Worm (Caenorhabditis elegans) whole organism, L4 larva: Measurements from ENCODE around the gene sra-28.
A peak's percentile ranks its signal among the peaks of the same experiment; 100 is the strongest.

Experiments
- F26F4.8 ChIP-seq: fragments of 200-800 bp; sonication (Bioruptor generic); conservative IDR thresholded peaks from 2 replicates; pipeline ENCODE4 v1.3.6; 2022; ENCODE audit warnings: missing genetic modification characterization, missing compliant biosample characterization
- F44E2.7 ChIP-seq: fragments of 200-800 bp; sonication (Bioruptor generic); IDR thresholded peaks from 2 replicates; pipeline ENCODE4 v2.1.2; 2022; ENCODE audit warnings: missing genetic modification characterization, missing compliant biosample characterization
- R02D3.7 ChIP-seq: fragments of 150-350 bp; sonication (generic microtip); optimal IDR thresholded peaks from 3 replicates; lab custom pipeline; 2014; ENCODE audit warnings: missing biosample characterization, missing genetic modification characterization
- T26A8.4 ChIP-seq: fragments of 200-800 bp; sonication (Bioruptor generic); IDR thresholded peaks from 2 replicates; pipeline ENCODE4 v1.3.6; 2022; ENCODE audit warnings: missing genetic modification characterization, missing compliant biosample characterization
- Y5F2A.4 ChIP-seq: fragments of 200-800 bp; sonication (Bioruptor generic); optimal IDR thresholded peaks from 2 replicates; lab custom pipeline; 2018; ENCODE audit warnings: mild to moderate bottlenecking, missing genetic modification characterization, missing compliant biosample characterization
- aha-1 ChIP-seq: fragments of 150-350 bp; peaks from one replicate; lab custom pipeline; 2014; ENCODE audit warnings: missing biosample characterization, missing genetic modification characterization
- ama-1 ChIP-seq: fragments of 150-350 bp; optimal IDR thresholded peaks from 2 replicates; lab custom pipeline; 2014; ENCODE audit warnings: inconsistent platforms, mixed read lengths
- arid-1 ChIP-seq: fragments of 200-800 bp; sonication (Bioruptor generic); conservative IDR thresholded peaks from 2 replicates; pipeline ENCODE4 v1.3.6; 2022; ENCODE audit warnings: missing genetic modification reagents, missing genetic modification characterization, missing compliant biosample characterization
- ceh-20 ChIP-seq: fragments of 200-800 bp; sonication (Bioruptor generic); IDR thresholded peaks from 2 replicates; pipeline ENCODE4 v1.3.6; 2022; ENCODE audit warnings: missing genetic modification reagents, missing genetic modification characterization, missing compliant biosample characterization
- ceh-28 ChIP-seq: fragments of 150-350 bp; optimal IDR thresholded peaks from 2 replicates; lab custom pipeline; 2014; ENCODE audit warnings: missing biosample characterization, missing genetic modification reagents, missing genetic modification characterization
- ceh-32 ChIP-seq: sonication (generic microtip); optimal IDR thresholded peaks from 2 replicates; lab custom pipeline; 2016; ENCODE audit warnings: mild to moderate bottlenecking, missing genetic modification characterization, missing compliant biosample characterization; ENCODE audit not compliant: poor library complexity
- ces-1 ChIP-seq: fragments of 150-350 bp; sonication (generic microtip); optimal IDR thresholded peaks from 4 replicates; lab custom pipeline; 2014; ENCODE audit warnings: missing biosample characterization, missing genetic modification reagents, missing genetic modification characterization
- cey-2 ChIP-seq: sonication (generic microtip); optimal IDR thresholded peaks from 3 replicates; lab custom pipeline; 2017; ENCODE audit warnings: missing genetic modification characterization, mild to moderate bottlenecking, missing compliant biosample characterization, antibody characterized with exemption, borderline replicate concordance; ENCODE audit not compliant: insufficient read depth
- ctbp-1 ChIP-seq: fragments of 200-800 bp; sonication (Bioruptor generic); IDR thresholded peaks from 2 replicates; pipeline ENCODE4 v1.3.6; 2022; ENCODE audit warnings: missing genetic modification reagents, missing genetic modification characterization, missing compliant biosample characterization
- daf-12 ChIP-seq: fragments of 150-350 bp; optimal IDR thresholded peaks from 2 replicates; lab custom pipeline; 2014; ENCODE audit warnings: missing biosample characterization, missing genetic modification reagents, missing genetic modification characterization
- daf-16 ChIP-seq, 3 experiments: sonication (generic microtip); optimal IDR thresholded peaks; 2 replicates each; lab custom pipeline; 2016 to 2017; ENCODE audit warnings: missing genetic modification characterization in 3 of 3, missing genetic modification reagents in 3 of 3, mild to moderate bottlenecking in 2 of 3, missing compliant biosample characterization in 2 of 3, missing biosample characterization in 1 of 3, moderate library complexity in 1 of 3
- daf-19 ChIP-seq: fragments of 200-800 bp; sonication (Bioruptor generic); conservative IDR thresholded peaks from 2 replicates; pipeline ENCODE4 v1.3.6; 2022; ENCODE audit warnings: missing genetic modification characterization, missing compliant biosample characterization
- dmd-6 ChIP-seq: fragments of 200-800 bp; sonication (Bioruptor generic); IDR thresholded peaks from 2 replicates; pipeline ENCODE4 v1.3.6; 2022; ENCODE audit warnings: missing genetic modification reagents, missing genetic modification characterization, missing compliant biosample characterization
- dmd-8 ChIP-seq: fragments of 200-800 bp; sonication (Bioruptor generic); IDR thresholded peaks from 2 replicates; pipeline ENCODE4 v1.3.6; 2022; ENCODE audit warnings: missing genetic modification characterization, missing compliant biosample characterization
- egl-27 ChIP-seq: sonication (generic microtip); optimal IDR thresholded peaks from 3 replicates; lab custom pipeline; 2017; ENCODE audit warnings: missing biosample characterization, missing genetic modification reagents, missing genetic modification characterization
- fkh-10 ChIP-seq: fragments of 150-350 bp; optimal IDR thresholded peaks from 2 replicates; lab custom pipeline; 2014; ENCODE audit warnings: missing biosample characterization, missing genetic modification reagents, missing genetic modification characterization
- gei-8 ChIP-seq: fragments of 200-800 bp; sonication (Bioruptor generic); optimal IDR thresholded peaks from 2 replicates; lab custom pipeline; 2018; ENCODE audit warnings: mild to moderate bottlenecking, missing genetic modification characterization, missing compliant biosample characterization
- hmg-1.1 ChIP-seq: fragments of 200-800 bp; sonication (Bioruptor generic); IDR thresholded peaks from 2 replicates; pipeline ENCODE4 v1.3.6; 2022; ENCODE audit warnings: missing genetic modification reagents, missing genetic modification characterization, missing compliant biosample characterization
- jun-1 ChIP-seq: fragments of 150-350 bp; optimal IDR thresholded peaks from 2 replicates; lab custom pipeline; 2014; ENCODE audit warnings: missing biosample characterization, missing genetic modification reagents, missing genetic modification characterization
- lin-1 ChIP-seq: fragments of 200-800 bp; sonication (Bioruptor generic); IDR thresholded peaks from 2 replicates; pipeline ENCODE4 v1.3.6; 2022; ENCODE audit warnings: missing genetic modification reagents, missing genetic modification characterization, missing compliant biosample characterization
- lin-15B ChIP-seq: fragments of 150-350 bp; sonication (generic microtip); optimal IDR thresholded peaks from 3 replicates; lab custom pipeline; 2014; ENCODE audit warnings: missing biosample characterization, missing genetic modification characterization
- lin-29 ChIP-seq: fragments of 200-800 bp; sonication (Bioruptor generic); IDR thresholded peaks from 2 replicates; pipeline ENCODE4 v1.3.6; 2022; ENCODE audit warnings: missing genetic modification reagents, missing genetic modification characterization, missing compliant biosample characterization
- lsy-2 ChIP-seq, 2 experiments: fragments of 150-350 bp in 1 of 2; sonication (generic microtip) in 1 of 2; optimal IDR thresholded peaks; 2 replicates each; lab custom pipeline; 2014 to 2017; ENCODE audit warnings: missing biosample characterization in 2 of 2, missing genetic modification characterization in 2 of 2
- madf-5 ChIP-seq, 2 experiments: fragments of 200-800 bp; sonication (Bioruptor generic); IDR thresholded peaks; 2 replicates each; pipeline ENCODE4 v1.3.6; 2022; ENCODE audit warnings: missing compliant biosample characterization in 2 of 2, missing genetic modification characterization in 2 of 2
- mdl-1 ChIP-seq, 2 experiments: fragments of 150-350 bp in 1 of 2; sonication (generic microtip) in 1 of 2; optimal IDR thresholded peaks; 2 replicates each; lab custom pipeline; 2014 to 2017; ENCODE audit warnings: missing biosample characterization in 2 of 2, missing genetic modification characterization in 2 of 2
- mdt-29 ChIP-seq: fragments of 200-800 bp; sonication (Bioruptor generic); IDR thresholded peaks from 2 replicates; pipeline ENCODE4 v1.3.6; 2022; ENCODE audit warnings: missing genetic modification reagents, missing genetic modification characterization, missing compliant biosample characterization
- mxl-3 ChIP-seq: fragments of 200-800 bp; sonication (Bioruptor generic); optimal IDR thresholded peaks from 2 replicates; lab custom pipeline; 2018; ENCODE audit warnings: mild to moderate bottlenecking, missing genetic modification characterization, missing compliant biosample characterization
- nhr-10 ChIP-seq: fragments of 150-350 bp; optimal IDR thresholded peaks from 2 replicates; lab custom pipeline; 2014; ENCODE audit warnings: missing biosample characterization, missing genetic modification characterization
- nhr-28 ChIP-seq: fragments of 150-350 bp; optimal IDR thresholded peaks from 2 replicates; lab custom pipeline; 2014; ENCODE audit warnings: missing biosample characterization, missing genetic modification characterization
- nhr-48 ChIP-seq: sonication (generic microtip); optimal IDR thresholded peaks from 2 replicates; lab custom pipeline; 2016; ENCODE audit warnings: mild to moderate bottlenecking, missing genetic modification characterization, missing compliant biosample characterization
- nhr-6 ChIP-seq: fragments of 150-350 bp; optimal IDR thresholded peaks from 2 replicates; lab custom pipeline; 2014; ENCODE audit warnings: missing biosample characterization, missing genetic modification characterization
- pha-4 ChIP-seq, 2 experiments: fragments of 150-350 bp in 1 of 2; fragments of 200-800 bp in 1 of 2; sonication (Bioruptor generic) in 1 of 2; IDR thresholded peaks in 1 of 2; optimal IDR thresholded peaks in 1 of 2; 2 replicates each; pipeline versions ENCODE4 v1.3.6 to Lab custom; 2014 to 2022; ENCODE audit warnings: missing genetic modification characterization in 2 of 2, missing genetic modification reagents in 2 of 2, missing biosample characterization in 1 of 2, missing compliant biosample characterization in 1 of 2
- sdz-12 ChIP-seq: fragments of 200-800 bp; sonication (Bioruptor generic); optimal IDR thresholded peaks from 2 replicates; lab custom pipeline; 2018; ENCODE audit warnings: mild to moderate bottlenecking, missing genetic modification characterization, missing compliant biosample characterization
- snpc-1.2 ChIP-seq: fragments of 200-800 bp; sonication (Bioruptor generic); IDR thresholded peaks from 2 replicates; pipeline ENCODE4 v1.3.6; 2022; ENCODE audit warnings: missing genetic modification reagents, missing genetic modification characterization, missing compliant biosample characterization
- spr-3 ChIP-seq: fragments of 200-800 bp; sonication (Bioruptor generic); optimal IDR thresholded peaks from 2 replicates; lab custom pipeline; 2018; ENCODE audit warnings: mild to moderate bottlenecking, missing genetic modification characterization, missing compliant biosample characterization
- tag-97 ChIP-seq: fragments of 200-800 bp; sonication (Bioruptor generic); IDR thresholded peaks from 2 replicates; pipeline ENCODE4 v1.3.6; 2022; ENCODE audit warnings: missing genetic modification characterization, missing compliant biosample characterization
- tra-1 ChIP-seq: fragments of 200-800 bp; sonication (Bioruptor generic); IDR thresholded peaks from 2 replicates; pipeline ENCODE4 v1.3.6; 2022; ENCODE audit warnings: missing genetic modification reagents, missing genetic modification characterization, missing compliant biosample characterization
- unc-39 ChIP-seq: sonication (generic microtip); optimal IDR thresholded peaks from 2 replicates; lab custom pipeline; 2017; ENCODE audit warnings: missing biosample characterization, missing genetic modification characterization
- unc-62 ChIP-seq, 3 experiments: fragments of 150-350 bp in 1 of 3; sonication (generic microtip); optimal IDR thresholded peaks in 2 of 3; peaks in 1 of 3; 1 replicate in 1 of 3; 2 replicates in 2 of 3; lab custom pipeline; 2014 to 2017; ENCODE audit warnings: missing biosample characterization in 3 of 3, missing genetic modification characterization in 3 of 3, missing genetic modification reagents in 3 of 3, missing genotype in 1 of 3
- zfp-3 ChIP-seq: fragments of 200-800 bp; sonication (Bioruptor generic); conservative IDR thresholded peaks from 2 replicates; pipeline ENCODE4 v1.3.6; 2022; ENCODE audit warnings: missing genetic modification reagents, missing genetic modification characterization, missing compliant biosample characterization
- zip-11 ChIP-seq: fragments of 200-800 bp; sonication (Bioruptor generic); IDR thresholded peaks from 2 replicates; pipeline ENCODE4 v1.3.6; 2022; ENCODE audit warnings: missing genetic modification characterization, missing compliant biosample characterization
- zip-2 ChIP-seq: fragments of 150-350 bp; optimal IDR thresholded peaks from 2 replicates; lab custom pipeline; 2014; ENCODE audit warnings: missing biosample characterization, missing genetic modification characterization
- ztf-7 ChIP-seq: fragments of 150-350 bp; optimal IDR thresholded peaks from 2 replicates; lab custom pipeline; 2014; ENCODE audit warnings: missing biosample characterization, missing genetic modification characterization

sra-28 gene

DNA sequence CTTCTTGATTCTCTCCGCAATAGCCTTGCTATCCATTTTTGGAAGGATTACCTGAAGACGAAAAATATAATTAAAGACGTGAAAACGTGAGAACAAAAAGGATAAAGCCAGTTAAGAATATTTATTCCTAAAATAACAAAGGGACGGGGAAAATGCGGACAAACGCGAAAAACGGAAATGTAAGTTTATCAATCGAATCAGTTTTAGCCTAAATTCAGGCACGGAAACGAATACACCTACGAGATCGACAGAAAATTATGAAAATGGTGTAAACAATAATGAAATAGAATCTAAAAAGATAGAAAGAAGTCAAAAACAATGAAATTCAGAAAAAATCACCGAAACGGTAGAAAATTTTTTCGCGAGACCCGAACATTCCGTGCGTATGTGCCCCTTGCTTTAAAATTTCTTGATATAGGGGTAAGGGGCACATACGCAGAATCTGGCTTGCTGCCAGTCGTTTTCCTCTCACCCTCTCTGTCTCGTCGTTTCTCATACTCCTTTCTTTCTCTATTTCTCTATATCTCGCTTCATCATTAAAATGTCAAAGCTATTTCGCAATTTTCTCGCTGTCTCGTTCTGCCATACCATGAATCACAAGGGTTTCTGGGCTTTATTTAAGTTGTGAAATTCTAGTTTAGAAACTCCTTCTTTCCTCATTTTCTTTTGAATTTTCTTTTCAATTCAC lies 15.2 kb upstream of the sra-28 start, which contains the start of gene icd-1 (continued):
- TF ChIP-seq spr-3 = peak; percentile 71
- peak; percentile 89 for TF ChIP-seq ctbp-1 (GFP tag; lab: Robert Waterston, UW)
- no peak for TF ChIP-seq daf-12
- TF ChIP-seq aha-1 = peak; percentile 99
- TF ChIP-seq lin-15B (tag; lab: Kevin White, UChicago) = peak; percentile 58
- TF ChIP-seq nhr-10 (tag; lab: Kevin White, UChicago) = peak; percentile 72
- no peak for TF ChIP-seq F26F4.8 (GFP tag; lab: Robert Waterston, UW)
- peak; percentile 64 for TF ChIP-seq snpc-1.2 (GFP tag; lab: Robert Waterston, UW)
- no peak for TF ChIP-seq F44E2.7
- TF ChIP-seq ceh-28 (tag; lab: Kevin White, UChicago) = peak; percentile 47
- peak; percentile 57 for TF ChIP-seq nhr-6 (tag; lab: Kevin White, UChicago)
- peak; percentile 10 for TF ChIP-seq R02D3.7 (tag; lab: Kevin White, UChicago)
- peak; percentile 55; the same call in 1 of the 2 replicates for TF ChIP-seq dmd-8 (GFP tag; lab: Robert Waterston, UW)
- peak; percentile 15 to 88 for TF ChIP-seq daf-16 (GFP tag; optimal IDR thresholded peaks at IDR 0.05; lab: Kevin White, UChicago)
- peak; percentile 57 for TF ChIP-seq daf-16 (tag; optimal IDR thresholded peaks at IDR 0.05; lab: Kevin White, UChicago)
- peak; percentile 72 for TF ChIP-seq mxl-3 (GFP tag; lab: Kevin White, UChicago)
- TF ChIP-seq cey-2 (tag; lab: Kevin White, UChicago) = no peak
- peak; percentile 78 for TF ChIP-seq fkh-10 (GFP tag; lab: Kevin White, UChicago)
- TF ChIP-seq tra-1 (GFP tag; lab: Robert Waterston, UW) = peak; percentile 81
- TF ChIP-seq Y5F2A.4 (GFP tag; lab: Kevin White, UChicago) = peak; percentile 56
- peak; percentile 91 to 95 for TF ChIP-seq lsy-2 (tag; optimal IDR thresholded peaks at IDR 0.05; lab: Kevin White, UChicago)
- peak; percentile 78 for TF ChIP-seq ztf-7 (tag; lab: Kevin White, UChicago)
- no peak for TF ChIP-seq ces-1 (GFP tag; lab: Kevin White, UChicago)
- peak; percentile 88 for TF ChIP-seq hmg-1.1 (GFP tag; lab: Robert Waterston, UW)
- TF ChIP-seq pha-4 (GFP tag; IDR thresholded peaks at IDR 0.05; lab: Robert Waterston, UW) = peak; percentile 94
- peak; percentile 79 for TF ChIP-seq pha-4 (tag; optimal IDR thresholded peaks at IDR 0.05; lab: Kevin White, UChicago)
- TF ChIP-seq madf-5 (GFP tag; IDR thresholded peaks at IDR 0.05; lab: Robert Waterston, UW) = no peak
- no peak for TF ChIP-seq zip-11 (GFP tag; lab: Robert Waterston, UW)
- peak; percentile 89 for TF ChIP-seq ceh-20 (GFP tag; lab: Robert Waterston, UW)
- peak; percentile 91 for TF ChIP-seq dmd-6 (GFP tag; lab: Robert Waterston, UW)
- peak in 1 of 2 experiments; percentile 98 for TF ChIP-seq unc-62 (GFP tag; optimal IDR thresholded peaks at IDR 0.05 in 1 of 2; lab: Kevin White, UChicago)
- TF ChIP-seq unc-62 (tag; optimal IDR thresholded peaks at IDR 0.05; lab: Kevin White, UChicago) = no peak
- TF ChIP-seq tag-97 = 0 out of 2 replicates have a peak, but pooled peaks have one; percentile 37
- no peak for TF ChIP-seq ama-1 (lab: Kevin White, UChicago)
- peak; percentile 72 for TF ChIP-seq lin-29 (GFP tag; lab: Robert Waterston, UW)
- peak; percentile 92 for TF ChIP-seq lin-1 (GFP tag; lab: Robert Waterston, UW)
- peak; percentile 88 for TF ChIP-seq mdt-29 (GFP tag; lab: Robert Waterston, UW)
- TF ChIP-seq arid-1 = peak; percentile 86
- TF ChIP-seq daf-19 (GFP tag; lab: Robert Waterston, UW) = peak; percentile 88
- TF ChIP-seq jun-1 (tag; lab: Kevin White, UChicago) = peak; percentile 79
- peak; percentile 17 for TF ChIP-seq ceh-32 (tag; lab: Kevin White, UChicago)
- TF ChIP-seq nhr-48 (tag; lab: Kevin White, UChicago) = peak; percentile 92
- TF ChIP-seq sdz-12 (GFP tag; lab: Kevin White, UChicago) = no peak
- TF ChIP-seq mdl-1 (tag; optimal IDR thresholded peaks at IDR 0.05; lab: Kevin White, UChicago) = peak; percentile 56 to 77
- peak; percentile 75 for TF ChIP-seq zip-2 (tag; lab: Kevin White, UChicago)
- no peak for TF ChIP-seq unc-39 (tag; lab: Kevin White, UChicago)
- no peak for TF ChIP-seq egl-27 (tag; lab: Kevin White, UChicago)
- TF ChIP-seq zfp-3 (GFP tag; lab: Robert Waterston, UW) = peak; percentile 63; the same call in 1 of the 2 replicates
- peak; percentile 59 for TF ChIP-seq gei-8 (GFP tag; lab: Kevin White, UChicago)
- TF ChIP-seq nhr-28 = peak; percentile 90
- peak; percentile 94 for TF ChIP-seq T26A8.4 (GFP tag; lab: Robert Waterston, UW)
